Fruit fly (Drosophila melanogaster) whole organism, adult: ENCODE measurements around the gene bdwf.

Source experiments
- CG11617 ChIP-seq: fragments of 200-800 bp; sonication (Bioruptor generic); optimal IDR thresholded peaks from 2 replicates; lab custom pipeline; 2017; ENCODE audit warnings: mild to moderate bottlenecking, missing biosample characterization, missing genetic modification reagents, missing genetic modification characterization
- CG12768 ChIP-seq: fragments of 200-800 bp; sonication (Bioruptor generic); optimal IDR thresholded peaks from 2 replicates; lab custom pipeline; 2017; ENCODE audit warnings: missing biosample characterization, missing genetic modification characterization, mild to moderate bottlenecking, moderate library complexity, missing genetic modification reagents
- CG14711 ChIP-seq: fragments of 200-800 bp; sonication (Bioruptor generic); optimal IDR thresholded peaks from 2 replicates; lab custom pipeline; 2018; ENCODE audit warnings: missing biosample characterization, mild to moderate bottlenecking, missing genetic modification characterization, moderate library complexity
- CG33017 ChIP-seq: fragments of 200-800 bp; sonication (Bioruptor generic); optimal IDR thresholded peaks from 2 replicates; lab custom pipeline; 2018; ENCODE audit warnings: missing biosample characterization, mild to moderate bottlenecking, missing genetic modification characterization, moderate library complexity
- CG5204 ChIP-seq: fragments of 200-800 bp; sonication (Bioruptor generic); optimal IDR thresholded peaks from 2 replicates; lab custom pipeline; 2016; ENCODE audit warnings: missing biosample characterization, missing genetic modification characterization
- CG7045 ChIP-seq: fragments of 200-800 bp; sonication (Bioruptor generic); optimal IDR thresholded peaks from 2 replicates; lab custom pipeline; 2017; ENCODE audit warnings: missing biosample characterization, mild to moderate bottlenecking, missing genetic modification characterization
- Clk ChIP-seq: fragments of 200-800 bp; sonication (Bioruptor generic); optimal IDR thresholded peaks from 2 replicates; lab custom pipeline; 2017; ENCODE audit warnings: missing biosample characterization, missing genetic modification characterization
- Hr96 ChIP-seq: fragments of 200-800 bp; sonication (Bioruptor generic); optimal IDR thresholded peaks from 2 replicates; lab custom pipeline; 2016; ENCODE audit warnings: missing biosample characterization, missing genetic modification characterization
- bab1 ChIP-seq: fragments of 200-800 bp; sonication (Bioruptor generic); optimal IDR thresholded peaks from 3 replicates; lab custom pipeline; 2019; ENCODE audit warnings: missing biosample characterization, mild to moderate bottlenecking, missing genetic modification characterization, moderate library complexity
- cic ChIP-seq: fragments of 200-800 bp; sonication (Bioruptor generic); optimal IDR thresholded peaks from 2 replicates; lab custom pipeline; 2017; ENCODE audit warnings: missing biosample characterization, mild to moderate bottlenecking, missing genetic modification characterization, moderate library complexity
- kay ChIP-seq: fragments of 200-800 bp; sonication (Bioruptor generic); peaks from one replicate; lab custom pipeline; 2016; ENCODE audit warnings: missing biosample characterization, missing genetic modification characterization, borderline replicate concordance
- ovo ChIP-seq: fragments of 200-800 bp; sonication (Bioruptor generic); optimal IDR thresholded peaks from 2 replicates; lab custom pipeline; 2016; ENCODE audit warnings: missing biosample characterization, missing genetic modification characterization
- tj ChIP-seq: fragments of 200-800 bp; sonication (Bioruptor generic); optimal IDR thresholded peaks from 3 replicates; lab custom pipeline; 2017; ENCODE audit warnings: missing biosample characterization, mild to moderate bottlenecking, missing genetic modification characterization, moderate library complexity
- toe ChIP-seq: fragments of 200-800 bp; sonication (Bioruptor generic); optimal IDR thresholded peaks from 2 replicates; lab custom pipeline; 2016; ENCODE audit warnings: missing biosample characterization, missing genetic modification characterization

DNA sequence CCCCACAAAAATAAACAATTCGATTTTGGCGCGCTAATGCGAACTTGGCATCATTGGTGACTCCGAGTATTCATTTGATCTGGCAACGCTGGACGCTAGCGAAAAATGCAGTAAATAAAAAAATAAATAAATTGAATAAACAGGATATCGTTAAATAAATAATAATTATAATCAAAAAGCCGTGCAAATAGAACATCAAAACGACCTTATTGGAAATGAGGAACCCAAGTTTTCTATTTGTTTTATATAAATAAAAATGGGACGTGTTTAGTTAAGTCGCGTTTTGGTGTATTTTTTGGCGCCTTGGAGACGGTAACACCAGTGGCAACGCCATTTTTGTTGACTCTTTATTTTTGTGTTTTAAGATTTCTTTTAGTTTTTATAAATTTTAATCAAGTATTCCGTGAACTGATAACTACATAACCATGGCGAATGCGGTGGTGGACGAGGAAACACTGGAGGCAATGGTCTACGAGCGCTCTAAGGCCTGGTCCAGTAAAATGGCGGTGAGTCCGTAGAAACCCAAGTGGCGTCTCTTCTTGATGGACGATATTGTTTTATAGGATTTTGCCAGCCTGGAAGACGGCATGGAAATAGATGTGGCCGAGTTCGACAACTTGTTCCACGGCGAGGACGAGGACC, 45.2 kb upstream of the bdwf start, which contains the start of gene cal1:
- TF ChIP-seq kay (GFP tag; lab: Kevin White, UChicago): no peak
- no peak for TF ChIP-seq CG33017 (tag; lab: Kevin White, UChicago)
- TF ChIP-seq CG5204 (GFP tag; lab: Kevin White, UChicago): no peak
- TF ChIP-seq CG12768 (GFP tag; lab: Kevin White, UChicago): no peak
- TF ChIP-seq CG14711 (tag; lab: Kevin White, UChicago): no peak
- TF ChIP-seq toe (GFP tag; lab: Kevin White, UChicago): no peak
- no peak for TF ChIP-seq ovo (GFP tag; lab: Kevin White, UChicago)
- no peak for TF ChIP-seq bab1 (GFP tag; lab: Kevin White, UChicago)
- TF ChIP-seq cic (GFP tag; lab: Kevin White, UChicago): no peak
- TF ChIP-seq CG7045: no peak
- TF ChIP-seq Hr96 (GFP tag; lab: Kevin White, UChicago): no peak
- no peak for TF ChIP-seq tj (GFP tag; lab: Kevin White, UChicago)
- TF ChIP-seq Clk: no peak
- no peak for TF ChIP-seq CG11617 (GFP tag; lab: Kevin White, UChicago)
